Fruit fly (Drosophila melanogaster) whole organism, embryonic: ENCODE results near the gene Him.

Source experiments
- CG10366 ChIP-seq: fragments of 200-800 bp; sonication (Bioruptor generic); IDR thresholded peaks from 2 replicates; pipeline ENCODE4 v1.3.6; 2022; ENCODE audit warnings: missing biosample characterization, missing genetic modification characterization
- CG11247 ChIP-seq: fragments of 200-800 bp; sonication (Bioruptor generic); IDR thresholded peaks from 2 replicates; pipeline ENCODE4 v1.3.6; 2022; ENCODE audit warnings: missing biosample characterization, missing genetic modification characterization
- CG11504 ChIP-seq: fragments of 200-800 bp; sonication (Bioruptor generic); optimal IDR thresholded peaks from 3 replicates; lab custom pipeline; 2019; ENCODE audit warnings: missing biosample characterization, mild to moderate bottlenecking, missing genetic modification characterization, moderate library complexity
- CG14441 ChIP-seq: fragments of 200-800 bp; sonication (Bioruptor generic); IDR thresholded peaks from 2 replicates; pipeline ENCODE4 v1.3.6; 2022; ENCODE audit warnings: missing biosample characterization, missing genetic modification characterization
- CG15514 ChIP-seq: fragments of 200-800 bp; sonication (Bioruptor generic); optimal IDR thresholded peaks from 3 replicates; lab custom pipeline; 2017; ENCODE audit warnings: missing biosample characterization, missing genetic modification characterization, mild to moderate bottlenecking, moderate library complexity, missing genetic modification reagents
- CG1647 ChIP-seq: fragments of 200-800 bp; sonication (Bioruptor generic); optimal IDR thresholded peaks from 3 replicates; lab custom pipeline; 2016; ENCODE audit warnings: missing biosample characterization, missing genetic modification characterization
- CG16779 ChIP-seq: fragments of 200-800 bp; sonication (Bioruptor generic); IDR thresholded peaks from 2 replicates; pipeline ENCODE4 v1.3.6; 2022; ENCODE audit warnings: missing biosample characterization, missing genetic modification characterization
- CG17802 ChIP-seq: fragments of 200-800 bp; sonication (Bioruptor generic); optimal IDR thresholded peaks from 2 replicates; lab custom pipeline; 2018; ENCODE audit warnings: missing biosample characterization, mild to moderate bottlenecking, missing genetic modification characterization, moderate library complexity
- CG17829 ChIP-seq: fragments of 200-800 bp; optimal IDR thresholded peaks from 2 replicates; lab custom pipeline; 2019; ENCODE audit warnings: missing biosample characterization, mild to moderate bottlenecking, missing genetic modification characterization, moderate library complexity
- CG1792 ChIP-seq: fragments of 200-800 bp; sonication (Bioruptor generic); optimal IDR thresholded peaks from 2 replicates; lab custom pipeline; 2016; ENCODE audit warnings: missing biosample characterization, missing genetic modification characterization
- CG2199 ChIP-seq: fragments of 200-800 bp; sonication (Bioruptor generic); IDR thresholded peaks from 3 replicates; pipeline ENCODE4 v1.3.6; 2022; ENCODE audit warnings: missing biosample characterization, missing genetic modification characterization
- CG5953 ChIP-seq: fragments of 200-800 bp; sonication (Bioruptor generic); IDR thresholded peaks from 2 replicates; pipeline ENCODE4 v1.3.6; 2022; ENCODE audit warnings: missing biosample characterization, missing genetic modification characterization
- CG6683 ChIP-seq: fragments of 200-800 bp; sonication (Bioruptor generic); optimal IDR thresholded peaks from 2 replicates; lab custom pipeline; 2017; ENCODE audit warnings: missing biosample characterization, mild to moderate bottlenecking, missing genetic modification characterization, missing genetic modification reagents
- CG7987 ChIP-seq: fragments of 200-800 bp; sonication (Bioruptor generic); optimal IDR thresholded peaks from 2 replicates; lab custom pipeline; 2018; ENCODE audit warnings: missing biosample characterization, mild to moderate bottlenecking, missing genetic modification characterization, moderate library complexity
- CTCF ChIP-seq: fragments of 200-800 bp; sonication (Bioruptor generic); optimal IDR thresholded peaks from 2 replicates; lab custom pipeline; 2017; ENCODE audit warnings: missing biosample characterization, mild to moderate bottlenecking, missing genetic modification characterization, moderate library complexity
- D19A ChIP-seq: fragments of 200-800 bp; optimal IDR thresholded peaks from 3 replicates; lab custom pipeline; 2019; ENCODE audit warnings: missing biosample characterization, mild to moderate bottlenecking, missing genetic modification characterization, moderate library complexity
- Deaf1 ChIP-seq: fragments of 200-800 bp; optimal IDR thresholded peaks from 3 replicates; lab custom pipeline; 2019; ENCODE audit warnings: missing biosample characterization, mild to moderate bottlenecking, missing genetic modification characterization, moderate library complexity
- Ets65A ChIP-seq: fragments of 200-800 bp; sonication (Bioruptor generic); peaks from one replicate; lab custom pipeline; 2016; ENCODE audit warnings: missing biosample characterization, missing genetic modification characterization
- Ets97D ChIP-seq: fragments of 200-800 bp; sonication (Bioruptor generic); optimal IDR thresholded peaks from 3 replicates; lab custom pipeline; 2016; ENCODE audit warnings: missing biosample characterization, missing genetic modification characterization
- Fer1 ChIP-seq: fragments of 200-800 bp; sonication (Bioruptor generic); optimal IDR thresholded peaks from 2 replicates; lab custom pipeline; 2017; ENCODE audit warnings: missing biosample characterization, mild to moderate bottlenecking, missing genetic modification characterization
- Hr39 ChIP-seq: fragments of >200 bp; optimal IDR thresholded peaks from 2 replicates; lab custom pipeline; 2017
- Med ChIP-seq: fragments of 200-800 bp; sonication (Bioruptor generic); peaks from one replicate; lab custom pipeline; 2016; ENCODE audit warnings: missing biosample characterization, missing genetic modification characterization, mild to moderate bottlenecking, inconsistent platforms, moderate library complexity
- Ptx1 ChIP-seq: fragments of 200-800 bp; sonication (Bioruptor generic); IDR thresholded peaks from 2 replicates; pipeline ENCODE4 v1.3.6; 2022; ENCODE audit warnings: missing biosample characterization, missing genetic modification characterization
- Sox100B ChIP-seq: fragments of 200-800 bp; sonication (Bioruptor generic); optimal IDR thresholded peaks from 3 replicates; lab custom pipeline; 2018; ENCODE audit warnings: missing biosample characterization, mild to moderate bottlenecking, missing genetic modification characterization
- ab ChIP-seq: fragments of 200-800 bp; sonication (Bioruptor generic); optimal IDR thresholded peaks from 2 replicates; lab custom pipeline; 2016; ENCODE audit warnings: missing biosample characterization, missing genetic modification characterization
- cwo ChIP-seq: fragments of 200-800 bp; sonication (Bioruptor generic); optimal IDR thresholded peaks from 3 replicates; lab custom pipeline; 2017; ENCODE audit warnings: missing biosample characterization, missing genetic modification characterization, mild to moderate bottlenecking, moderate library complexity, missing genetic modification reagents
- dati ChIP-seq: fragments of 200-800 bp; sonication (Bioruptor generic); IDR thresholded peaks from 2 replicates; pipeline ENCODE4 v1.3.6; 2022; ENCODE audit warnings: missing biosample characterization, missing genetic modification characterization
- fd102C ChIP-seq: fragments of 200-800 bp; sonication (Bioruptor generic); optimal IDR thresholded peaks from 2 replicates; lab custom pipeline; 2018; ENCODE audit warnings: missing biosample characterization, mild to moderate bottlenecking, missing genetic modification characterization, moderate library complexity
- jigr1 ChIP-seq: fragments of 200-800 bp; sonication (Bioruptor generic); IDR thresholded peaks from 3 replicates; pipeline ENCODE4 v1.3.6; 2022; ENCODE audit warnings: missing biosample characterization, missing genetic modification characterization
- nom ChIP-seq: fragments of 200-800 bp; sonication (Bioruptor generic); optimal IDR thresholded peaks from 2 replicates; lab custom pipeline; 2017; ENCODE audit warnings: missing biosample characterization, missing genetic modification characterization, mild to moderate bottlenecking, moderate library complexity, missing genetic modification reagents
- rib ChIP-seq: fragments of 200-800 bp; sonication (Bioruptor generic); IDR thresholded peaks from 2 replicates; pipeline ENCODE4 v1.3.6; 2022; ENCODE audit warnings: missing biosample characterization, missing genetic modification characterization
- ro ChIP-seq: fragments of 200-800 bp; sonication (Bioruptor generic); IDR thresholded peaks from 2 replicates; pipeline ENCODE4 v1.3.6; 2022; ENCODE audit warnings: missing biosample characterization, missing genetic modification characterization
- salm ChIP-seq: fragments of 200-800 bp; sonication (Bioruptor generic); optimal IDR thresholded peaks from 2 replicates; lab custom pipeline; 2018; ENCODE audit warnings: missing biosample characterization, mild to moderate bottlenecking, missing genetic modification characterization
- sens ChIP-seq: fragments of 200-800 bp; sonication (Bioruptor generic); peaks from one replicate; lab custom pipeline; 2016; ENCODE audit warnings: missing biosample characterization, missing genetic modification characterization
- sima ChIP-seq: fragments of 200-800 bp; sonication (Bioruptor generic); optimal IDR thresholded peaks from 2 replicates; lab custom pipeline; 2016; ENCODE audit warnings: missing biosample characterization, missing genetic modification characterization
- tin ChIP-seq: fragments of 200-800 bp; sonication (Bioruptor generic); optimal IDR thresholded peaks from 3 replicates; lab custom pipeline; 2016; ENCODE audit warnings: missing biosample characterization, missing genetic modification characterization
- trem ChIP-seq: fragments of 200-800 bp; optimal IDR thresholded peaks from 3 replicates; lab custom pipeline; 2019; ENCODE audit warnings: missing biosample characterization, mild to moderate bottlenecking, missing genetic modification characterization, moderate library complexity
- vnd ChIP-seq: fragments of 200-800 bp; sonication (Bioruptor generic); IDR thresholded peaks from 3 replicates; pipeline ENCODE4 v1.3.6; 2022; ENCODE audit warnings: missing biosample characterization, missing genetic modification characterization; ENCODE audit not compliant: partially characterized antibody

Gene Him

dm6 chrX:18251910-18252309, 42.7 kb downstream of the Him start:
- no peak for TF ChIP-seq sima (GFP tag; lab: Kevin White, UChicago)
- TF ChIP-seq Fer1, result no peak
- no peak for TF ChIP-seq Ptx1 (GFP tag; lab: Robert Waterston, UW)
- peak; percentile 81 for TF ChIP-seq Hr39 (lab: Kevin White, UChicago)
- no peak for TF ChIP-seq dati (GFP tag; lab: Robert Waterston, UW)

DNA sequence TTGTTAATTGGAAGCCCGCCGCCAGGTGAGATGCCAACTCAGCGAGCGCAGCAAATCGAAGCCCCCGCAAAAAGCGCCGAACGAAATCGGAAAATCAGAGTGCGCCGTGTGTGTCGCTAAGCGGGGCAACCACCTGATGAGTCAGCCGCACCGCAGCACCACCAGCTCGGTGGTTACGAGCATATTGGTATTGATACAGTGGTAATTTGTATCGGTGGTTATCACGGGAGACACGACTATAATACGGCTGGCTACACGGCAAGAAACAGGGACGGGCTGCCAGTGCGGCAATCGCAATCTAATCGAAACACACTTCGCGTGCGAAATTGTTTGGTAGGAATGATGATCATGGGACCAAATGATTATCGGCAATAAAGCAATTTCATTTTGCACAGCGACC, 44.5 kb downstream of the Him start:
- TF ChIP-seq CG16779 (GFP tag; lab: Robert Waterston, UW), result no peak
- no peak for TF ChIP-seq fd102C
- TF ChIP-seq Deaf1 (tag; lab: Kevin White, UChicago), result no peak
- no peak for TF ChIP-seq CG11247 (GFP tag; lab: Robert Waterston, UW)
- no peak for TF ChIP-seq CG10366 (GFP tag; lab: Robert Waterston, UW)
- TF ChIP-seq Sox100B (GFP tag; lab: Kevin White, UChicago), result no peak
- no peak for TF ChIP-seq CG5953 (GFP tag; lab: Robert Waterston, UW)
- TF ChIP-seq CG15514 (GFP tag; lab: Kevin White, UChicago), result no peak
- TF ChIP-seq CG14441 (GFP tag; lab: Robert Waterston, UW), result no peak
- peak; percentile 61 for TF ChIP-seq Med (GFP tag; lab: Kevin White, UChicago)
- TF ChIP-seq trem (tag; lab: Kevin White, UChicago), result no peak
- TF ChIP-seq CG7987 (GFP tag; lab: Kevin White, UChicago), result no peak
- TF ChIP-seq CG17802 (tag; lab: Kevin White, UChicago), result no peak
- no peak for TF ChIP-seq CG1792 (GFP tag; lab: Kevin White, UChicago)
- no peak for TF ChIP-seq ro (GFP tag; lab: Robert Waterston, UW)
- no peak for TF ChIP-seq Fer1
- no peak for TF ChIP-seq tin (GFP tag; lab: Kevin White, UChicago)
- TF ChIP-seq sens (GFP tag; lab: Kevin White, UChicago), result peak; percentile 45
- no peak for TF ChIP-seq CG6683 (GFP tag; lab: Kevin White, UChicago)
- TF ChIP-seq CG11504 (tag; lab: Kevin White, UChicago), result no peak
- 0 out of 3 replicates have a peak, but pooled peaks have one; percentile 17 for TF ChIP-seq CG2199 (GFP tag; lab: Robert Waterston, UW)
- TF ChIP-seq rib, result no peak
- TF ChIP-seq Ets97D (GFP tag; lab: Kevin White, UChicago), result no peak
- no peak for TF ChIP-seq jigr1 (GFP tag; lab: Robert Waterston, UW)
- no peak for TF ChIP-seq vnd
- no peak for TF ChIP-seq salm
- TF ChIP-seq nom, result no peak
- TF ChIP-seq cwo (GFP tag; lab: Kevin White, UChicago), result peak; percentile 6
- TF ChIP-seq CG1647, result no peak

dm6 chrX:18254465-18254864, 45.2 kb downstream of the Him start:
- TF ChIP-seq CG17829 (tag; lab: Kevin White, UChicago), result no peak
- peak; percentile 81 for TF ChIP-seq CTCF (GFP tag; lab: Kevin White, UChicago)

dm6 chrX:18256244-18256885, 47.1 kb downstream of the Him start:
- TF ChIP-seq nom (peak; percentile 16), D19A (tag; lab: Kevin White, UChicago) (peak; percentile 36), ab (no peak), Ets65A (peak; percentile 31)
